Fruit fly (Drosophila melanogaster) whole organism, embryonic: ENCODE measurements around the gene Polr2G.

Experiments used
- B-H1 ChIP-seq: fragments of 200-800 bp; sonication (Bioruptor generic); IDR thresholded peaks from 3 replicates; pipeline ENCODE4 v1.3.6; 2022; ENCODE audit warnings: missing biosample characterization, missing genetic modification characterization
- CG10321 ChIP-seq: fragments of 200-800 bp; sonication (Bioruptor generic); IDR thresholded peaks from 2 replicates; pipeline ENCODE4 v1.3.6; 2022; ENCODE audit warnings: missing biosample characterization, missing genetic modification characterization
- CG10959 ChIP-seq: fragments of 200-800 bp; sonication (Bioruptor generic); IDR thresholded peaks from 2 replicates; pipeline ENCODE4 v1.3.6; 2022; ENCODE audit warnings: missing biosample characterization, missing genetic modification characterization
- CG12391 ChIP-seq: fragments of 200-800 bp; sonication (Bioruptor generic); optimal IDR thresholded peaks from 3 replicates; lab custom pipeline; 2018; ENCODE audit warnings: missing biosample characterization, mild to moderate bottlenecking, missing genetic modification characterization, moderate library complexity
- CG14050 ChIP-seq: fragments of 200-800 bp; sonication (Bioruptor generic); IDR thresholded peaks from 3 replicates; pipeline ENCODE4 v1.3.6; 2022; ENCODE audit warnings: missing biosample characterization, missing genetic modification characterization
- CG14860 ChIP-seq: fragments of 200-800 bp; sonication (Bioruptor generic); IDR thresholded peaks from 3 replicates; pipeline ENCODE4 v1.3.6; 2022; ENCODE audit warnings: missing biosample characterization, missing genetic modification characterization; ENCODE audit not compliant: partially characterized antibody
- CG16779 ChIP-seq: fragments of 200-800 bp; sonication (Bioruptor generic); IDR thresholded peaks from 2 replicates; pipeline ENCODE4 v1.3.6; 2022; ENCODE audit warnings: missing biosample characterization, missing genetic modification characterization
- CG16863 ChIP-seq: fragments of 200-800 bp; sonication (Bioruptor generic); optimal IDR thresholded peaks from 3 replicates; lab custom pipeline; 2016; ENCODE audit warnings: missing biosample characterization, missing genetic modification characterization
- CG17328 ChIP-seq: fragments of 200-800 bp; sonication (Bioruptor generic); IDR thresholded peaks from 2 replicates; pipeline ENCODE4 v1.3.6; 2022; ENCODE audit warnings: missing biosample characterization, missing genetic modification characterization
- CG17802 ChIP-seq: fragments of 200-800 bp; sonication (Bioruptor generic); optimal IDR thresholded peaks from 2 replicates; lab custom pipeline; 2018; ENCODE audit warnings: missing biosample characterization, mild to moderate bottlenecking, missing genetic modification characterization, moderate library complexity
- CG17912 ChIP-seq: fragments of 200-800 bp; sonication (Bioruptor generic); optimal IDR thresholded peaks from 2 replicates; lab custom pipeline; 2018; ENCODE audit warnings: missing biosample characterization, mild to moderate bottlenecking, missing genetic modification characterization
- CG18599 ChIP-seq: fragments of 200-800 bp; sonication (Bioruptor generic); optimal IDR thresholded peaks from 3 replicates; lab custom pipeline; 2017; ENCODE audit warnings: missing biosample characterization, missing genetic modification characterization, mild to moderate bottlenecking, moderate library complexity, missing genetic modification reagents
- CG31224 ChIP-seq: fragments of 200-800 bp; sonication (Bioruptor generic); IDR thresholded peaks from 2 replicates; pipeline ENCODE4 v1.3.6; 2022; ENCODE audit warnings: missing biosample characterization, missing genetic modification characterization
- CG32532 ChIP-seq: fragments of 200-800 bp; sonication (Bioruptor generic); IDR thresholded peaks from 2 replicates; pipeline ENCODE4 v1.3.6; 2022; ENCODE audit warnings: missing biosample characterization, missing genetic modification characterization
- CG3995 ChIP-seq: fragments of 200-800 bp; sonication (Bioruptor generic); optimal IDR thresholded peaks from 3 replicates; lab custom pipeline; 2016; ENCODE audit warnings: missing biosample characterization, missing genetic modification characterization
- CG4707 ChIP-seq: fragments of 200-800 bp; sonication (Bioruptor generic); optimal IDR thresholded peaks from 2 replicates; lab custom pipeline; 2018; ENCODE audit warnings: missing biosample characterization, mild to moderate bottlenecking, missing genetic modification characterization, moderate library complexity
- CG6854 ChIP-seq: fragments of 200-800 bp; sonication (Bioruptor generic); optimal IDR thresholded peaks from 3 replicates; lab custom pipeline; 2017; ENCODE audit warnings: missing biosample characterization, mild to moderate bottlenecking, missing genetic modification characterization
- CG8089 ChIP-seq: fragments of 200-800 bp; sonication (Bioruptor generic); optimal IDR thresholded peaks from 3 replicates; lab custom pipeline; 2016; ENCODE audit warnings: missing biosample characterization, missing genetic modification characterization
- CG9437 ChIP-seq: fragments of 200-800 bp; sonication (Bioruptor generic); optimal IDR thresholded peaks from 2 replicates; lab custom pipeline; 2018; ENCODE audit warnings: missing biosample characterization, mild to moderate bottlenecking, missing genetic modification characterization
- Fer1 ChIP-seq: fragments of 200-800 bp; sonication (Bioruptor generic); optimal IDR thresholded peaks from 2 replicates; lab custom pipeline; 2017; ENCODE audit warnings: missing biosample characterization, mild to moderate bottlenecking, missing genetic modification characterization
- Hey ChIP-seq: fragments of 200-800 bp; sonication (Bioruptor generic); optimal IDR thresholded peaks from 3 replicates; lab custom pipeline; 2018; ENCODE audit warnings: missing biosample characterization, mild to moderate bottlenecking, missing genetic modification characterization
- Hmx ChIP-seq: fragments of 200-800 bp; sonication (Bioruptor generic); optimal IDR thresholded peaks from 2 replicates; lab custom pipeline; 2016; ENCODE audit warnings: missing biosample characterization, missing genetic modification characterization
- Hr78 ChIP-seq, 2 experiments: fragments of 200-800 bp in 1 of 2; fragments of >200 bp in 1 of 2; sonication (Bioruptor generic) in 1 of 2; optimal IDR thresholded peaks; 2 replicates each; lab custom pipeline; 2017 to 2019; ENCODE audit warnings: missing biosample characterization in 2 of 2, missing genetic modification characterization in 2 of 2, mild to moderate bottlenecking in 1 of 2, moderate library complexity in 1 of 2
- Max ChIP-seq: fragments of 200-800 bp; sonication (Bioruptor generic); optimal IDR thresholded peaks from 2 replicates; lab custom pipeline; 2016; ENCODE audit warnings: missing biosample characterization, mild to moderate bottlenecking, missing genetic modification characterization
- Myb ChIP-seq: fragments of 200-800 bp; sonication (Bioruptor generic); optimal IDR thresholded peaks from 2 replicates; lab custom pipeline; 2016; ENCODE audit warnings: missing biosample characterization, missing genetic modification characterization
- NFAT ChIP-seq: fragments of 200-800 bp; sonication (Bioruptor generic); IDR thresholded peaks from 2 replicates; pipeline ENCODE4 v1.3.6; 2022; ENCODE audit warnings: missing biosample characterization, missing genetic modification characterization
- Pdp1 ChIP-seq, 2 experiments: fragments of 200-800 bp; sonication (Bioruptor generic); optimal IDR thresholded peaks; 3 replicates each; lab custom pipeline; 2016; ENCODE audit warnings: missing biosample characterization in 2 of 2, missing genetic modification characterization in 2 of 2, mild to moderate bottlenecking in 1 of 2, moderate library complexity in 1 of 2
- Ssrp ChIP-seq: fragments of 200-800 bp; sonication (Bioruptor generic); optimal IDR thresholded peaks from 2 replicates; lab custom pipeline; 2018; ENCODE audit warnings: missing biosample characterization, mild to moderate bottlenecking, missing genetic modification characterization, moderate library complexity
- Xbp1 ChIP-seq: fragments of 200-800 bp; sonication (Bioruptor generic); optimal IDR thresholded peaks from 3 replicates; lab custom pipeline; 2016; ENCODE audit warnings: missing biosample characterization, mild to moderate bottlenecking, missing genetic modification characterization
- abd-A ChIP-seq: fragments of 200-800 bp; sonication (Bioruptor generic); optimal IDR thresholded peaks from 3 replicates; lab custom pipeline; 2019; ENCODE audit warnings: missing biosample characterization, mild to moderate bottlenecking, missing genetic modification characterization, moderate library complexity
- amos ChIP-seq: fragments of 200-800 bp; sonication (Bioruptor generic); IDR thresholded peaks from 2 replicates; pipeline ENCODE4 v1.3.6; 2022; ENCODE audit warnings: missing biosample characterization, missing genetic modification characterization; ENCODE audit not compliant: partially characterized antibody
- bigmax ChIP-seq: fragments of 200-800 bp; sonication (Bioruptor generic); optimal IDR thresholded peaks from 2 replicates; lab custom pipeline; 2018; ENCODE audit warnings: missing biosample characterization, mild to moderate bottlenecking, missing genetic modification characterization
- br ChIP-seq: fragments of >200 bp; optimal IDR thresholded peaks from 2 replicates; lab custom pipeline; 2017
- caup ChIP-seq: fragments of 200-800 bp; sonication (Bioruptor generic); optimal IDR thresholded peaks from 3 replicates; lab custom pipeline; 2017; ENCODE audit warnings: missing biosample characterization, mild to moderate bottlenecking, missing genetic modification characterization, moderate library complexity; ENCODE audit not compliant: severe bottlenecking
- ci ChIP-seq: fragments of 200-800 bp; sonication (Bioruptor generic); IDR thresholded peaks from 3 replicates; pipeline ENCODE4 v1.3.6; 2022; ENCODE audit warnings: missing biosample characterization, missing genetic modification characterization
- eve ChIP-seq, 2 experiments: fragments of >200 bp; optimal IDR thresholded peaks; 2 replicates each; lab custom pipeline; 2017; ENCODE audit warnings: missing biosample characterization in 2 of 2, missing genetic modification characterization in 2 of 2
- exex ChIP-seq: fragments of 200-800 bp; sonication (Bioruptor generic); optimal IDR thresholded peaks from 4 replicates; lab custom pipeline; 2018; ENCODE audit warnings: missing biosample characterization, mild to moderate bottlenecking, missing genetic modification characterization, moderate library complexity
- jumu ChIP-seq: fragments of 200-800 bp; sonication (Bioruptor generic); optimal IDR thresholded peaks from 3 replicates; lab custom pipeline; 2016; ENCODE audit warnings: missing biosample characterization, missing genetic modification characterization
- knrl ChIP-seq: fragments of 200-800 bp; sonication (Bioruptor generic); IDR thresholded peaks from 3 replicates; pipeline ENCODE4 v1.3.6; 2022; ENCODE audit warnings: missing biosample characterization, missing genetic modification characterization; ENCODE audit not compliant: partially characterized antibody
- lilli ChIP-seq: fragments of 200-800 bp; sonication (Bioruptor generic); optimal IDR thresholded peaks from 3 replicates; lab custom pipeline; 2016; ENCODE audit warnings: missing biosample characterization, missing genetic modification characterization
- run ChIP-seq: fragments of 200-800 bp; sonication (Bioruptor generic); optimal IDR thresholded peaks from 3 replicates; lab custom pipeline; 2018; ENCODE audit warnings: missing biosample characterization, mild to moderate bottlenecking, missing genetic modification characterization
- salm ChIP-seq: fragments of 200-800 bp; sonication (Bioruptor generic); optimal IDR thresholded peaks from 2 replicates; lab custom pipeline; 2018; ENCODE audit warnings: missing biosample characterization, mild to moderate bottlenecking, missing genetic modification characterization
- sens ChIP-seq: fragments of 200-800 bp; sonication (Bioruptor generic); peaks from one replicate; lab custom pipeline; 2016; ENCODE audit warnings: missing biosample characterization, missing genetic modification characterization
- sr ChIP-seq: fragments of 200-800 bp; sonication (Bioruptor generic); IDR thresholded peaks from 3 replicates; pipeline ENCODE4 v1.3.6; 2022; ENCODE audit warnings: missing biosample characterization, missing genetic modification characterization
- sug ChIP-seq: fragments of 200-800 bp; optimal IDR thresholded peaks from 2 replicates; lab custom pipeline; 2019; ENCODE audit warnings: missing biosample characterization, mild to moderate bottlenecking, missing genetic modification characterization, moderate library complexity
- trh ChIP-seq: fragments of 200-800 bp; sonication (Bioruptor generic); optimal IDR thresholded peaks from 2 replicates; lab custom pipeline; 2016; ENCODE audit warnings: missing biosample characterization, missing genetic modification characterization
- z ChIP-seq: fragments of 200-800 bp; sonication (Bioruptor generic); IDR thresholded peaks from 3 replicates; pipeline ENCODE4 v1.3.6; 2022; ENCODE audit warnings: missing biosample characterization, missing genetic modification characterization

Gene Polr2G

DNA sequence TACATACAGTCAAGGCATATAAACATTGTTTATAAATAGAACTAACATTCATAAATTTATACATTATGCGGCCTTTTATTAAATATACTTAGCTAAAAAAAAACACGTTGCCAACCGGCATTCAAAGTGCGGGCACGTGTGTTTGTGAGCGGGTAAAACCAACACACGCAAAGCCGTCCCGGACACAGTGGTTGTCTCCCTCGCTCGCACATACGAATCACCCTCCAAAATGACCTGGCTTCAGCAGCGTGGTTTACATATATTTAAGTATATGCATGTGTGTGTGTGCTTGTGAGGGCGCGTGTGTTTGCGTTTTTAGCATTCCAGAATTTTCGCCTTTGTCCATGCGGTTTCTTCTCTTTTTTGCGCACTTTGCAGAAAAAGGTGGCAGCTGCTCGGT, 20.5 kb upstream of the Polr2G start (continued):
- TF ChIP-seq amos (GFP tag; lab: Robert Waterston, UW), result peak; percentile 36; the same call in 1 of the 2 replicates
- TF ChIP-seq CG9437 (GFP tag; lab: Kevin White, UChicago), result no peak

DNA sequence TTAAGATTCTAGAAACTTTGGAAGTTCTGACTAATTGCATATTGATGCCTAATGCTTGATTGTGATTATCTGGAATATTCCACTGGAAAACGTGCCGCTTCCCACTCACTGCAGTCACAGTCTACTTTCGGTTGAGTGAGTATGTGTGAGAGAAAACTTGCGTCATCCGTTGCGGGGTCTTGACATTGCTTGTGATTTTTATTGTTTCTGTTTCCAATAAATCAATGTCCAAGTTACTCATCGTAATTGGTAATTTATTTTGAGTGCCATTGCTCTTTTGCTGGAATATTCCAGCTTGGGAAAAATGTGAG, 20.0 kb upstream of the Polr2G start:
- TF ChIP-seq jumu (GFP tag; lab: Kevin White, UChicago) (no peak), CG18599 (GFP tag; lab: Kevin White, UChicago) (no peak), Myb (GFP tag; lab: Kevin White, UChicago) (no peak), Pdp1 (GFP tag; optimal IDR thresholded peaks at IDR 0.05; lab: Kevin White, UChicago) (peak in 1 of 2 experiments; percentile 95), lilli (no peak), Hr78 (GFP tag; optimal IDR thresholded peaks at IDR 0.05; lab: Kevin White, UChicago) (peak in 1 of 2 experiments; percentile 45), CG4707 (GFP tag; lab: Kevin White, UChicago) (no peak), CG6854 (GFP tag; lab: Kevin White, UChicago) (no peak), CG17912 (peak; percentile 64), CG8089 (GFP tag; lab: Kevin White, UChicago) (no peak), caup (GFP tag; lab: Kevin White, UChicago) (no peak), Fer1 (GFP tag; lab: Kevin White, UChicago) (no peak), CG16779 (GFP tag; lab: Robert Waterston, UW) (no peak), B-H1 (GFP tag; lab: Robert Waterston, UW) (no peak), CG12391 (tag; lab: Kevin White, UChicago) (no peak), Hey (tag; lab: Kevin White, UChicago) (no peak), salm (tag; lab: Kevin White, UChicago) (no peak), Max (GFP tag; lab: Kevin White, UChicago) (no peak), CG3995 (GFP tag; lab: Kevin White, UChicago) (peak; percentile 46), CG10321 (GFP tag; lab: Robert Waterston, UW) (no peak), exex (tag; lab: Kevin White, UChicago) (peak; percentile 7), bigmax (GFP tag; lab: Kevin White, UChicago) (no peak), z (GFP tag; lab: Robert Waterston, UW) (peak; percentile 59; the same call in 1 of the 3 replicates), sr (peak; percentile 70), CG17802 (no peak), CG32532 (GFP tag; lab: Robert Waterston, UW) (0 out of 2 replicates have a peak, but pooled peaks have one; percentile 40)

DNA sequence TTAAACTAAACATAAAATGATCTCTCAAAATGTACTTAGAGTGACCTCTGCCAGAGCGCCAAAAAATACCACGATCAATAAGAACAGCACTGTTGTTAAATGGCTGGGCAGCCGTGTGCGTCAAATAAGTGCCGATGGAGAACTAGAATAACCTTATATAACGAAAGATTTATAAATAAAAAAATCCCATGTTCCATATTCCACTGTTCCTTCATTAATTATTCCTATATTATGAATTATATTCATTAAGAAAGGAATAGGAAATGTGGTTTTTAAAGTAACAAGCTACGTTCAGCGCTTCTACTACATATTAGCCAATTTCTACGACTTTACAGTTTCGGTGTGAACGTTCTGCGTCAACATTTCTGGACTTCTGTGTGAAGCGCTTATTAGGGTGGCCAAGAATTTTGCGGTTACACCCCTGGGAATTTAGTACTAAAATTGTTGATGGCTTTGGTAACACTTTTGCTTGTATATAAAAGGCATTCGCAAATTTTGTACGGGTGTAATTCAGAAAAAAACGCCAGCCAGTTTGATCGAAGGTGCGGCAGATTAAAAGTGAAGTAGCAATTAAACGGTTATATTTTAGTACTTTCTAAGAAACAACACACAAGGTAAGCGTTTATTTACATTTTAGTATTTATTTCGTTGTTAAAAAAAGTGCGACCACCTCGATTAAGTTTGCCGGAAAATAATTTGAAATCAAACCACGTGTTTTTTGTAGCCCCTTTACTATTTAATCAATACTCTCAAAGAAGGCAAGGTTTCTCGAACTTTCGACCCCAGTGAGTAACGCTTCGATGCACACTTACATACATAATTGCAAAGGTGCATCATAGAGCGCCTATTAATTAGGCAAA, 19.4 kb upstream of the Polr2G start, which contains the start of the genes tefu and Hsc70-4:
tefu (minus strand) TSS at position 51 of the 860 bp plus-strand sequence.
Hsc70-4 (plus strand) TSS at position 502 of the 860 bp plus-strand sequence.
- TF ChIP-seq ci (GFP tag; lab: Robert Waterston, UW), result peak; percentile 76; the same call in 2 of the 3 replicates
- TF ChIP-seq CG16863 (GFP tag; lab: Kevin White, UChicago), result peak; percentile 29
- peak; percentile 86 for TF ChIP-seq sens (GFP tag; lab: Kevin White, UChicago)
- peak; percentile 53; the same call in 1 of the 2 replicates for TF ChIP-seq CG31224 (GFP tag; lab: Robert Waterston, UW)
- no peak for TF ChIP-seq abd-A (tag; lab: Kevin White, UChicago)
- peak; percentile 73 for TF ChIP-seq Ssrp (tag; lab: Kevin White, UChicago)
- peak; percentile 75 for TF ChIP-seq sug (tag; lab: Kevin White, UChicago)
- TF ChIP-seq CG10959 (GFP tag; lab: Robert Waterston, UW), result peak; percentile 30; the same call in 1 of the 2 replicates
- peak; percentile 59 for TF ChIP-seq NFAT
- no peak for TF ChIP-seq Hmx
- peak; percentile 14 for TF ChIP-seq trh
- peak; percentile 53; the same call in 2 of the 3 replicates for TF ChIP-seq CG14050 (GFP tag; lab: Robert Waterston, UW)
- peak; percentile 90 for TF ChIP-seq Xbp1 (GFP tag; lab: Kevin White, UChicago)
- peak; percentile 39; the same call in 1 of the 3 replicates for TF ChIP-seq knrl (GFP tag; lab: Robert Waterston, UW)
- TF ChIP-seq br (lab: Kevin White, UChicago), result no peak
- peak; percentile 58 for TF ChIP-seq CG17328
- no peak for TF ChIP-seq CG14860 (GFP tag; lab: Robert Waterston, UW)
- peak; percentile 79 for TF ChIP-seq run (tag; lab: Kevin White, UChicago)
- TF ChIP-seq eve (GFP tag; optimal IDR thresholded peaks at IDR 0.05; lab: Kevin White, UChicago), result no peak
